Fruit fly (Drosophila melanogaster) whole organism, embryonic: ENCODE measurements around the gene Gycalpha99B.
A peak's percentile ranks its signal among the peaks of the same experiment; 100 is the strongest.

Experiments
- Atf-2 ChIP-seq: fragments of 200-800 bp; sonication (Bioruptor generic); optimal IDR thresholded peaks from 2 replicates; lab custom pipeline; 2016; ENCODE audit warnings: missing biosample characterization, missing genetic modification characterization
- CG12219 ChIP-seq: fragments of 200-800 bp; sonication (Bioruptor generic); optimal IDR thresholded peaks from 3 replicates; lab custom pipeline; 2018; ENCODE audit warnings: missing biosample characterization, mild to moderate bottlenecking, missing genetic modification characterization
- CG13296 ChIP-seq: fragments of 200-800 bp; sonication (Bioruptor generic); optimal IDR thresholded peaks from 3 replicates; lab custom pipeline; 2018; ENCODE audit warnings: missing biosample characterization, mild to moderate bottlenecking, missing genetic modification characterization
- CG14860 ChIP-seq: fragments of 200-800 bp; sonication (Bioruptor generic); IDR thresholded peaks from 3 replicates; pipeline ENCODE4 v1.3.6; 2022; ENCODE audit warnings: missing biosample characterization, missing genetic modification characterization; ENCODE audit not compliant: partially characterized antibody
- CG17328 ChIP-seq: fragments of 200-800 bp; sonication (Bioruptor generic); IDR thresholded peaks from 2 replicates; pipeline ENCODE4 v1.3.6; 2022; ENCODE audit warnings: missing biosample characterization, missing genetic modification characterization
- CG1832 ChIP-seq: fragments of 200-800 bp; sonication (Bioruptor generic); optimal IDR thresholded peaks from 2 replicates; lab custom pipeline; 2017; ENCODE audit warnings: missing biosample characterization, mild to moderate bottlenecking, missing genetic modification characterization, inconsistent platforms
- CG2889 ChIP-seq: fragments of 200-800 bp; sonication (Bioruptor generic); IDR thresholded peaks from 3 replicates; pipeline ENCODE4 v1.3.6; 2022; ENCODE audit warnings: missing biosample characterization, missing genetic modification characterization
- CG6765 ChIP-seq: fragments of 200-800 bp; sonication (Bioruptor generic); optimal IDR thresholded peaks from 3 replicates; lab custom pipeline; 2017; ENCODE audit warnings: missing biosample characterization, mild to moderate bottlenecking, missing genetic modification characterization
- CG7357 ChIP-seq: fragments of 200-800 bp; sonication (Bioruptor generic); IDR thresholded peaks from 3 replicates; pipeline ENCODE4 v1.3.6; 2022; ENCODE audit warnings: missing biosample characterization, missing genetic modification characterization
- CG8359 ChIP-seq: fragments of 200-800 bp; sonication (Bioruptor generic); optimal IDR thresholded peaks from 2 replicates; lab custom pipeline; 2017; ENCODE audit warnings: missing biosample characterization, mild to moderate bottlenecking, missing genetic modification characterization, borderline replicate concordance
- CG9609 ChIP-seq: fragments of 200-800 bp; sonication (Bioruptor generic); optimal IDR thresholded peaks from 3 replicates; lab custom pipeline; 2016; ENCODE audit warnings: missing biosample characterization, missing genetic modification characterization
- CG9727 ChIP-seq: fragments of 200-800 bp; sonication (Bioruptor generic); optimal IDR thresholded peaks from 3 replicates; lab custom pipeline; 2017; ENCODE audit warnings: missing biosample characterization, mild to moderate bottlenecking, missing genetic modification characterization
- CTCF ChIP-seq: fragments of 200-800 bp; sonication (Bioruptor generic); optimal IDR thresholded peaks from 2 replicates; lab custom pipeline; 2017; ENCODE audit warnings: missing biosample characterization, mild to moderate bottlenecking, missing genetic modification characterization, moderate library complexity
- CkIIα-i1 ChIP-seq: fragments of 200-800 bp; sonication (Bioruptor generic); IDR thresholded peaks from 2 replicates; pipeline ENCODE4 v1.3.6; 2022; ENCODE audit warnings: missing biosample characterization, missing genetic modification characterization
- Dfd ChIP-seq, 2 experiments: fragments of >200 bp; optimal IDR thresholded peaks; 2 replicates each; lab custom pipeline; 2017; ENCODE audit warnings: missing biosample characterization in 2 of 2, missing genetic modification characterization in 2 of 2
- Dref ChIP-seq: fragments of 200-800 bp; sonication (Bioruptor generic); IDR thresholded peaks from 2 replicates; pipeline ENCODE4 v1.3.6; 2022; ENCODE audit warnings: missing biosample characterization, missing genetic modification characterization
- Fer1 ChIP-seq: fragments of 200-800 bp; sonication (Bioruptor generic); optimal IDR thresholded peaks from 2 replicates; lab custom pipeline; 2017; ENCODE audit warnings: missing biosample characterization, mild to moderate bottlenecking, missing genetic modification characterization
- HmgD ChIP-seq: fragments of 200-800 bp; sonication (Bioruptor generic); optimal IDR thresholded peaks from 3 replicates; lab custom pipeline; 2016; ENCODE audit warnings: missing biosample characterization, missing genetic modification characterization
- Hr51 ChIP-seq, 2 experiments: fragments of 200-800 bp; sonication (Bioruptor generic); optimal IDR thresholded peaks; 2 replicates in 1 of 2; 3 replicates in 1 of 2; lab custom pipeline; 2016 to 2018; ENCODE audit warnings: missing biosample characterization in 2 of 2, missing genetic modification characterization in 2 of 2, mild to moderate bottlenecking in 1 of 2, moderate library complexity in 1 of 2
- Max ChIP-seq: fragments of 200-800 bp; sonication (Bioruptor generic); optimal IDR thresholded peaks from 2 replicates; lab custom pipeline; 2016; ENCODE audit warnings: missing biosample characterization, mild to moderate bottlenecking, missing genetic modification characterization
- Sox102F ChIP-seq: fragments of 200-800 bp; sonication (Bioruptor generic); optimal IDR thresholded peaks from 2 replicates; lab custom pipeline; 2018; ENCODE audit warnings: missing biosample characterization, mild to moderate bottlenecking, missing genetic modification characterization, moderate library complexity
- Trl ChIP-seq, 3 experiments: fragments of >200 bp in 2 of 3; fragments of 200-800 bp in 1 of 3; sonication (Bioruptor generic) in 1 of 3; optimal IDR thresholded peaks; 2 replicates in 1 of 3; 3 replicates in 2 of 3; lab custom pipeline; 2016 to 2017; ENCODE audit warnings: missing biosample characterization in 1 of 3, missing genetic modification characterization in 1 of 3
- Xbp1 ChIP-seq: fragments of 200-800 bp; sonication (Bioruptor generic); optimal IDR thresholded peaks from 3 replicates; lab custom pipeline; 2016; ENCODE audit warnings: missing biosample characterization, mild to moderate bottlenecking, missing genetic modification characterization
- aop ChIP-seq: fragments of 200-800 bp; sonication (Bioruptor generic); IDR thresholded peaks from 2 replicates; pipeline ENCODE4 v1.3.6; 2022; ENCODE audit warnings: missing biosample characterization, missing genetic modification characterization
- chif ChIP-seq, 2 experiments: fragments of 200-800 bp; sonication (Bioruptor generic); optimal IDR thresholded peaks; 3 replicates each; lab custom pipeline; 2016; ENCODE audit warnings: missing biosample characterization in 2 of 2, missing genetic modification characterization in 2 of 2
- chinmo ChIP-seq: fragments of 200-800 bp; sonication (Bioruptor generic); IDR thresholded peaks from 4 replicates; pipeline ENCODE4 v1.3.6; 2022; ENCODE audit warnings: missing biosample characterization, missing genetic modification characterization; ENCODE audit not compliant: partially characterized antibody
- chn ChIP-seq: fragments of 200-800 bp; sonication (Bioruptor generic); optimal IDR thresholded peaks from 2 replicates; lab custom pipeline; 2016; ENCODE audit warnings: missing biosample characterization, missing genetic modification characterization
- cwo ChIP-seq: fragments of 200-800 bp; sonication (Bioruptor generic); optimal IDR thresholded peaks from 3 replicates; lab custom pipeline; 2017; ENCODE audit warnings: missing biosample characterization, missing genetic modification characterization, mild to moderate bottlenecking, moderate library complexity, missing genetic modification reagents
- danr ChIP-seq: fragments of 200-800 bp; sonication (Bioruptor generic); IDR thresholded peaks from 2 replicates; pipeline ENCODE4 v1.3.6; 2022; ENCODE audit warnings: missing biosample characterization, missing genetic modification characterization
- ems ChIP-seq: fragments of 200-800 bp; sonication (Bioruptor generic); optimal IDR thresholded peaks from 3 replicates; lab custom pipeline; 2016; ENCODE audit warnings: missing biosample characterization, missing genetic modification characterization
- en ChIP-seq: fragments of 200-800 bp; sonication (Bioruptor generic); optimal IDR thresholded peaks from 2 replicates; lab custom pipeline; 2016; ENCODE audit warnings: missing biosample characterization, missing genetic modification characterization
- fru ChIP-seq: fragments of >200 bp; optimal IDR thresholded peaks from 2 replicates; lab custom pipeline; 2017
- gce ChIP-seq: fragments of 200-800 bp; sonication (Bioruptor generic); IDR thresholded peaks from 3 replicates; pipeline ENCODE4 v1.3.6; 2022; ENCODE audit warnings: missing biosample characterization, missing genetic modification characterization
- inv ChIP-seq: fragments of 200-800 bp; sonication (Bioruptor generic); IDR thresholded peaks from 2 replicates; pipeline ENCODE4 v1.3.6; 2022; ENCODE audit warnings: missing biosample characterization, missing genetic modification characterization; ENCODE audit not compliant: partially characterized antibody
- jing ChIP-seq: fragments of 200-800 bp; sonication (Bioruptor generic); optimal IDR thresholded peaks from 2 replicates; lab custom pipeline; 2018; ENCODE audit warnings: missing biosample characterization, mild to moderate bottlenecking, missing genetic modification characterization
- kni ChIP-seq: fragments of 200-800 bp; sonication (Bioruptor generic); optimal IDR thresholded peaks from 3 replicates; lab custom pipeline; 2017; ENCODE audit warnings: mild to moderate bottlenecking, missing biosample characterization, missing genetic modification reagents, missing genetic modification characterization
- lab ChIP-seq: fragments of 200-800 bp; sonication (Bioruptor generic); optimal IDR thresholded peaks from 3 replicates; lab custom pipeline; 2017; ENCODE audit warnings: missing biosample characterization, missing genetic modification characterization, mild to moderate bottlenecking, moderate library complexity, missing genetic modification reagents
- lilli ChIP-seq: fragments of 200-800 bp; sonication (Bioruptor generic); optimal IDR thresholded peaks from 3 replicates; lab custom pipeline; 2016; ENCODE audit warnings: missing biosample characterization, missing genetic modification characterization
- mld ChIP-seq: fragments of 200-800 bp; sonication (Bioruptor generic); IDR thresholded peaks from 3 replicates; pipeline ENCODE4 v1.3.6; 2022; ENCODE audit warnings: missing biosample characterization, missing genetic modification characterization; ENCODE audit not compliant: partially characterized antibody
- nom ChIP-seq: fragments of 200-800 bp; sonication (Bioruptor generic); optimal IDR thresholded peaks from 2 replicates; lab custom pipeline; 2017; ENCODE audit warnings: missing biosample characterization, missing genetic modification characterization, mild to moderate bottlenecking, moderate library complexity, missing genetic modification reagents
- onecut ChIP-seq: fragments of 200-800 bp; sonication (Bioruptor generic); IDR thresholded peaks from 2 replicates; pipeline ENCODE4 v1.3.6; 2022; ENCODE audit warnings: missing biosample characterization, missing genetic modification characterization
- p53 ChIP-seq: fragments of 200-800 bp; sonication (Bioruptor generic); optimal IDR thresholded peaks from 2 replicates; lab custom pipeline; 2016; ENCODE audit warnings: missing biosample characterization, missing genetic modification characterization
- pfk ChIP-seq: fragments of 200-800 bp; sonication (Bioruptor generic); optimal IDR thresholded peaks from 2 replicates; lab custom pipeline; 2018; ENCODE audit warnings: missing biosample characterization, mild to moderate bottlenecking, missing genetic modification characterization, moderate library complexity
- phol ChIP-seq: fragments of 200-800 bp; sonication (Bioruptor generic); optimal IDR thresholded peaks from 3 replicates; lab custom pipeline; 2018; ENCODE audit warnings: missing biosample characterization, mild to moderate bottlenecking, missing genetic modification characterization, moderate library complexity
- pita ChIP-seq: fragments of 200-800 bp; sonication (Bioruptor generic); optimal IDR thresholded peaks from 2 replicates; lab custom pipeline; 2017; ENCODE audit warnings: missing biosample characterization, mild to moderate bottlenecking, missing genetic modification characterization
- sqz ChIP-seq: fragments of 200-800 bp; sonication (Bioruptor generic); optimal IDR thresholded peaks from 3 replicates; lab custom pipeline; 2018; ENCODE audit warnings: missing biosample characterization, mild to moderate bottlenecking, missing genetic modification characterization
- sr ChIP-seq: fragments of 200-800 bp; sonication (Bioruptor generic); IDR thresholded peaks from 3 replicates; pipeline ENCODE4 v1.3.6; 2022; ENCODE audit warnings: missing biosample characterization, missing genetic modification characterization
- stc ChIP-seq: fragments of 200-800 bp; sonication (Bioruptor generic); IDR thresholded peaks from 2 replicates; pipeline ENCODE4 v1.3.6; 2022; ENCODE audit warnings: missing biosample characterization, missing genetic modification characterization
- tx ChIP-seq: fragments of 200-800 bp; sonication (Bioruptor generic); optimal IDR thresholded peaks from 2 replicates; lab custom pipeline; 2016; ENCODE audit warnings: missing biosample characterization, missing genetic modification characterization
- zfh1 ChIP-seq: fragments of 200-800 bp; sonication (Bioruptor generic); IDR thresholded peaks from 3 replicates; pipeline ENCODE4 v1.3.6; 2022; ENCODE audit warnings: missing biosample characterization, missing genetic modification characterization

The Gycalpha99B gene

dm6 chr3R:29716782-29717317 lies 34.5 kb downstream of the Gycalpha99B start, which contains the start of gene Obp99b (continued):
- TF ChIP-seq danr (0 out of 2 replicates have a peak, but pooled peaks have one; percentile 25), gce (peak; percentile 91), jing (GFP tag; lab: Kevin White, UChicago) (peak; percentile 76), mld (GFP tag; lab: Robert Waterston, UW) (no peak), CTCF (GFP tag; lab: Kevin White, UChicago) (peak; percentile 94), Hr51 (GFP tag; optimal IDR thresholded peaks at IDR 0.05; lab: Kevin White, UChicago) (peak; percentile 42 to 66), phol (tag; lab: Kevin White, UChicago) (peak; percentile 51), Max (GFP tag; lab: Kevin White, UChicago) (peak; percentile 39), Fer1 (GFP tag; lab: Kevin White, UChicago) (no peak), Xbp1 (peak; percentile 88), HmgD (GFP tag; lab: Kevin White, UChicago) (peak; percentile 80), cwo (GFP tag; lab: Kevin White, UChicago) (no peak), pfk (GFP tag; lab: Kevin White, UChicago) (peak; percentile 45), inv (GFP tag; lab: Robert Waterston, UW) (no peak), sr (peak; percentile 73; the same call in 2 of the 3 replicates), CG2889 (GFP tag; lab: Robert Waterston, UW) (no peak), pita (GFP tag; lab: Kevin White, UChicago) (no peak), stc (GFP tag; lab: Robert Waterston, UW) (peak; percentile 77), CG9609 (GFP tag; lab: Kevin White, UChicago) (peak; percentile 76), CG17328 (peak; percentile 86), CG13296 (peak; percentile 75), chinmo (GFP tag; lab: Robert Waterston, UW) (peak; percentile 61; the same call in 1 of the 4 replicates), CkIIα-i1 (GFP tag; lab: Robert Waterston, UW) (0 out of 2 replicates have a peak, but pooled peaks have one; percentile 18), Sox102F (GFP tag; lab: Kevin White, UChicago) (peak; percentile 68), Trl (optimal IDR thresholded peaks at IDR 0.05; lab: Kevin White, UChicago) (peak in 1 of 2 experiments; percentile 10), Trl (GFP tag; optimal IDR thresholded peaks at IDR 0.05; lab: Kevin White, UChicago) (peak; percentile 85), CG6765 (GFP tag; lab: Kevin White, UChicago) (peak; percentile 70), zfh1 (GFP tag; lab: Robert Waterston, UW) (peak; percentile 86), chif (GFP tag; optimal IDR thresholded peaks at IDR 0.05; lab: Kevin White, UChicago) (peak; percentile 56 to 84), CG14860 (GFP tag; lab: Robert Waterston, UW) (no peak), tx (GFP tag; lab: Kevin White, UChicago) (peak; percentile 58), aop (peak; percentile 35; the same call in 1 of the 2 replicates), onecut (GFP tag; lab: Robert Waterston, UW) (peak; percentile 92), sqz (GFP tag; lab: Kevin White, UChicago) (peak; percentile 85), CG12219 (GFP tag; lab: Kevin White, UChicago) (peak; percentile 90), nom (GFP tag; lab: Kevin White, UChicago) (peak; percentile 75), kni (peak; percentile 52), CG9727 (GFP tag; lab: Kevin White, UChicago) (peak; percentile 73), p53 (GFP tag; lab: Kevin White, UChicago) (peak; percentile 57), fru (lab: Kevin White, UChicago) (no peak), Dfd (GFP tag; optimal IDR thresholded peaks at IDR 0.05; lab: Kevin White, UChicago) (no peak), chn (GFP tag; lab: Kevin White, UChicago) (peak; percentile 83), Dref (GFP tag; lab: Robert Waterston, UW) (0 out of 2 replicates have a peak, but pooled peaks have one; percentile 10), lilli (peak; percentile 32), CG1832 (no peak), Atf-2 (peak; percentile 77), ems (peak; percentile 64), CG7357 (peak; percentile 55; the same call in 1 of the 3 replicates), en (GFP tag; lab: Kevin White, UChicago) (peak; percentile 78), CG8359 (GFP tag; lab: Kevin White, UChicago) (peak; percentile 83), lab (GFP tag; lab: Kevin White, UChicago) (peak; percentile 71)
